Worm (Caenorhabditis elegans): ENCODE results near the gene faxc-2.

DNA sequence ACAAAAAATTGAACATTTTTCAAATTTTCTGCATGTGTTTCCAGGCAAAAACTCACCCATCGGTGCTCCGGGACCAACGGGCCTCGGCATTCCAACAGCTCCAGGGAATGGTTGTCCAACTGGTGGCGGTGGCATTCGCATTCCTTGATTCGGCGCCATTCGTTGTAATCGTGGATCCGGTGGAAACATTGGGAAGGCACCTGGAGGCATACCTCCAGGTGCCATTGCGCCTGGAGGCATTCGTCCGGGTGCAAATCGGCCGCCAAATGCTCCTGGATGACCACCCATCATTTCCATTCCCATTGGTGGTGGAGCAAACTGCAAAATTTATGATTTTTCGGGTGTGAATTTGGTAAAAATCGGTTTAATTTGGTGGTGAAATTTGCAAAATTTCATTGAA is 17.4 kb downstream of the faxc-2 start:
- TF ChIP-seq nhr-10 (tag; optimal IDR thresholded peaks at IDR 0.05) = no peak
- TF ChIP-seq snpc-4 (tag; optimal IDR thresholded peaks at IDR 0.05) = no peak
- no peak for TF ChIP-seq ceh-82 (tag; optimal IDR thresholded peaks at IDR 0.05)
- no peak for TF ChIP-seq skn-1 (tag; optimal IDR thresholded peaks at IDR 0.05)
- no peak for TF ChIP-seq ztf-11 (tag; optimal IDR thresholded peaks at IDR 0.05)
- TF ChIP-seq alr-1 (tag; optimal IDR thresholded peaks at IDR 0.05) = no peak
- TF ChIP-seq nhr-23 (tag; optimal IDR thresholded peaks at IDR 0.05) = no peak
- no peak for TF ChIP-seq nhr-237 (tag; optimal IDR thresholded peaks at IDR 0.05)
- no peak for TF ChIP-seq mbf-1 (tag; optimal IDR thresholded peaks at IDR 0.05)
- TF ChIP-seq egl-27 (tag; optimal IDR thresholded peaks at IDR 0.05) = no peak
- no peak for TF ChIP-seq unc-39 (tag; optimal IDR thresholded peaks at IDR 0.05)
- no peak for TF ChIP-seq R02D3.7 (tag; optimal IDR thresholded peaks at IDR 0.05)
- TF ChIP-seq blmp-1 (tag; optimal IDR thresholded peaks at IDR 0.05; ENCODE audit: insufficient read depth) = no peak

Measured in whole organism, L2 larva.